Worm (Caenorhabditis elegans) whole organism, L2 larva: ENCODE results near the gene srx-120.
A peak's percentile ranks its signal among the peaks of the same experiment; 100 is the strongest.
"Not testable (repeated sequence)": the region's sequence is repeated elsewhere in the genome, so short reads cannot be mapped to it uniquely, and the experiment has no call there.

Source experiments
- F13H6.1 ChIP-seq: sonication (generic microtip); optimal IDR thresholded peaks from 2 replicates; lab custom pipeline; 2016; ENCODE audit warnings: missing genetic modification characterization, missing compliant biosample characterization
- R02D3.7 ChIP-seq: fragments of 150-350 bp; optimal IDR thresholded peaks from 2 replicates; lab custom pipeline; 2014; ENCODE audit warnings: missing biosample characterization, missing genetic modification characterization
- ZK546.5 ChIP-seq: sonication (generic microtip); optimal IDR thresholded peaks from 2 replicates; lab custom pipeline; 2017; ENCODE audit warnings: missing biosample characterization, missing genetic modification characterization
- alr-1 ChIP-seq: fragments of 150-350 bp; optimal IDR thresholded peaks from 2 replicates; lab custom pipeline; 2014; ENCODE audit warnings: missing biosample characterization, missing genetic modification characterization
- aly-2 ChIP-seq: fragments of 150-350 bp; optimal IDR thresholded peaks from 2 replicates; lab custom pipeline; 2014; ENCODE audit warnings: missing biosample characterization, missing genetic modification characterization
- blmp-1 ChIP-seq: sonication (generic microtip); optimal IDR thresholded peaks from 2 replicates; lab custom pipeline; 2017; ENCODE audit warnings: missing genetic modification characterization, mild to moderate bottlenecking, missing compliant biosample characterization, antibody characterized with exemption, moderate library complexity; ENCODE audit not compliant: insufficient read depth
- ceh-82 ChIP-seq: fragments of 150-350 bp; optimal IDR thresholded peaks from 2 replicates; lab custom pipeline; 2014; ENCODE audit warnings: missing biosample characterization, missing genetic modification characterization
- crh-2 ChIP-seq: sonication (generic microtip); optimal IDR thresholded peaks from 2 replicates; lab custom pipeline; 2017; ENCODE audit warnings: missing biosample characterization, missing genetic modification characterization
- dmd-4 ChIP-seq: sonication (generic microtip); optimal IDR thresholded peaks from 2 replicates; lab custom pipeline; 2017; ENCODE audit warnings: missing biosample characterization, missing genetic modification characterization
- elt-1 ChIP-seq: fragments of 150-350 bp; optimal IDR thresholded peaks from 2 replicates; lab custom pipeline; 2014; ENCODE audit warnings: missing biosample characterization, missing genetic modification characterization
- elt-3 ChIP-seq: sonication (generic microtip); optimal IDR thresholded peaks from 2 replicates; lab custom pipeline; 2017; ENCODE audit warnings: missing biosample characterization, missing genetic modification characterization
- fos-1 ChIP-seq: fragments of 150-350 bp; optimal IDR thresholded peaks from 2 replicates; lab custom pipeline; 2014; ENCODE audit warnings: missing biosample characterization, missing genetic modification characterization
- gmeb-1 ChIP-seq: fragments of 150-350 bp; optimal IDR thresholded peaks from 2 replicates; lab custom pipeline; 2014; ENCODE audit warnings: missing biosample characterization, missing genetic modification characterization
- lin-11 ChIP-seq: fragments of 150-350 bp; sonication (generic microtip); optimal IDR thresholded peaks from 2 replicates; lab custom pipeline; 2014; ENCODE audit warnings: missing biosample characterization, missing genetic modification characterization, inconsistent platforms, mixed read lengths
- lin-39 ChIP-seq: fragments of 150-350 bp; optimal IDR thresholded peaks from 2 replicates; lab custom pipeline; 2014; ENCODE audit warnings: missing biosample characterization, missing genetic modification reagents, missing genetic modification characterization
- lsy-2 ChIP-seq, 2 experiments: fragments of 150-350 bp in 1 of 2; sonication (generic microtip) in 1 of 2; optimal IDR thresholded peaks; 2 replicates each; lab custom pipeline; 2014 to 2017; ENCODE audit warnings: missing biosample characterization in 2 of 2, missing genetic modification characterization in 2 of 2
- nhr-10 ChIP-seq: sonication (generic microtip); optimal IDR thresholded peaks from 2 replicates; lab custom pipeline; 2017; ENCODE audit warnings: missing biosample characterization, missing genetic modification characterization
- nhr-11 ChIP-seq: fragments of 150-350 bp; optimal IDR thresholded peaks from 2 replicates; lab custom pipeline; 2014; ENCODE audit warnings: missing biosample characterization, missing genetic modification characterization
- nhr-12 ChIP-seq: fragments of 150-350 bp; optimal IDR thresholded peaks from 2 replicates; lab custom pipeline; 2014; ENCODE audit warnings: missing biosample characterization, missing genetic modification characterization
- nhr-129 ChIP-seq: fragments of 150-350 bp; optimal IDR thresholded peaks from 2 replicates; lab custom pipeline; 2014; ENCODE audit warnings: missing biosample characterization, missing genetic modification characterization
- nhr-21 ChIP-seq: fragments of 150-350 bp; optimal IDR thresholded peaks from 2 replicates; lab custom pipeline; 2014; ENCODE audit warnings: missing biosample characterization, missing genetic modification characterization
- nhr-23 ChIP-seq: fragments of 150-350 bp; optimal IDR thresholded peaks from 2 replicates; lab custom pipeline; 2014; ENCODE audit warnings: missing biosample characterization, missing genetic modification reagents, missing genetic modification characterization
- nhr-237 ChIP-seq: fragments of 150-350 bp; optimal IDR thresholded peaks from 2 replicates; lab custom pipeline; 2014; ENCODE audit warnings: missing biosample characterization, missing genetic modification characterization
- nhr-25 ChIP-seq: fragments of 150-350 bp; sonication (generic microtip); optimal IDR thresholded peaks from 3 replicates; lab custom pipeline; 2014; ENCODE audit warnings: missing biosample characterization, missing genetic modification characterization
- nhr-77 ChIP-seq: fragments of 150-350 bp; optimal IDR thresholded peaks from 2 replicates; lab custom pipeline; 2014; ENCODE audit warnings: missing biosample characterization, missing genetic modification characterization
- peb-1 ChIP-seq: fragments of 150-350 bp; optimal IDR thresholded peaks from 2 replicates; lab custom pipeline; 2014; ENCODE audit warnings: missing biosample characterization, missing genetic modification characterization
- sem-4 ChIP-seq: fragments of 150-350 bp; optimal IDR thresholded peaks from 2 replicates; lab custom pipeline; 2014; ENCODE audit warnings: missing biosample characterization, missing genetic modification reagents, missing genetic modification characterization
- sma-3 ChIP-seq: sonication (generic microtip); optimal IDR thresholded peaks from 2 replicates; lab custom pipeline; 2016; ENCODE audit warnings: missing genetic modification reagents, missing genetic modification characterization, missing compliant biosample characterization
- snpc-4 ChIP-seq: fragments of 150-350 bp; optimal IDR thresholded peaks from 2 replicates; lab custom pipeline; 2014; ENCODE audit warnings: missing biosample characterization, missing genetic modification characterization
- unc-39 ChIP-seq: fragments of 150-350 bp; optimal IDR thresholded peaks from 2 replicates; lab custom pipeline; 2014; ENCODE audit warnings: missing biosample characterization, missing genetic modification characterization
- unc-55 ChIP-seq: fragments of 150-350 bp; sonication (generic microtip); optimal IDR thresholded peaks from 3 replicates; lab custom pipeline; 2014; ENCODE audit warnings: missing biosample characterization, missing genetic modification reagents, missing genetic modification characterization
- unc-62 ChIP-seq: fragments of 150-350 bp; optimal IDR thresholded peaks from 2 replicates; lab custom pipeline; 2014; ENCODE audit warnings: missing biosample characterization, missing genetic modification reagents, missing genetic modification characterization
- ztf-11 ChIP-seq: sonication (generic microtip); optimal IDR thresholded peaks from 2 replicates; lab custom pipeline; 2017; ENCODE audit warnings: missing biosample characterization, missing genetic modification characterization
- ztf-4 ChIP-seq: fragments of 150-350 bp; optimal IDR thresholded peaks from 2 replicates; lab custom pipeline; 2014; ENCODE audit warnings: missing biosample characterization, missing genetic modification characterization

The srx-120 gene

DNA sequence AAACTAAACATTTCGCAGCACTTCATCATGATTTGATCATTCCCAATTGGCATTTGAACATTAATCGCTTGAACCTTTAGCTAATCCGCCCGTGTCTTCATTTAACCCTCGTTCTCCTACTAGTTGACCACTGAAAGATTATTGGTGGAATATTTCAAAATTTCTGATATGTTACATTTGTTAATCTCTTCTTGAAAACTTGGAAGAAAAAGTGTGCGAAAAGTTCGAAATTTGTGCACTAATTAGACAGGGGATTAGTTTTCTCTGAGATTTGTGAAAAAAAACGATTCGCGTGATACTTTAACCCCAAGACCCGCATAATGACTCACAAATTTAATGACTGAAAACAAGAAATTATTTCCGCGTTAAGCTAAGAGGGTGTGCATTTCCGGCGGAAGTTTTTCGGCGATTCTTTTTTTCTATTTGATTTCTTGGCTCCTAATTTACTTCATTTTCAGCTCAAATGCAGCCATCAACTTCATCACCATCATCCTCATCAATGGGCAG lies 4.3 kb downstream of the srx-120 start, which contains the start of gene nimk-1:
Gene nimk-1, plus strand, starts transcription at position 457 of the 507 bp plus-strand sequence.
- TF ChIP-seq nhr-129 (tag; lab: Kevin White, UChicago), result no peak
- no peak for TF ChIP-seq unc-62 (GFP tag; lab: Kevin White, UChicago)

DNA sequence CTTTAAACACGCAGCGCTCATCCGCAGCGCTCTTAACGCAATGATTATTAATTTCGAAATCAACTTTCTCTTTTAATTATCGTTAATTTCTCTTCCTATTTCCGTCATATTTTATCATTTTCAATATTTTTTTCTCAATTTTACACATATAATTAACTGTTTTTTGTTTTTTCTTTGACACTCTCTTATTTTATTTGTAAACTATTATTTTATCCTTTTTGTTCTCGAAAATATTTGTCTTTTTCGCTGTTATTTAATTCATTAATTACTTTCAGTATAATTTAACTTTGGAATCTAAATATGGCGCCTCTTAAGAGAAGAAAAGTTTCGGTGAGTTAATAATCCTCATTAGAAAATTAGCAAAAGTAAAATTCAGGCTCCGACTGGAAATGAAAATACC lies 5.1 kb downstream of the srx-120 start, which contains the start of gene F49C5.3:
Gene F49C5.3, plus strand, starts transcription at position 301 of the 400 bp plus-strand sequence.
- TF ChIP-seq elt-3, nhr-12, ztf-4 (tag; lab: Kevin White, UChicago): not testable (repeated sequence)
- TF ChIP-seq, all 48 proteins: peak for 0; not testable (repeated sequence) for 48

DNA sequence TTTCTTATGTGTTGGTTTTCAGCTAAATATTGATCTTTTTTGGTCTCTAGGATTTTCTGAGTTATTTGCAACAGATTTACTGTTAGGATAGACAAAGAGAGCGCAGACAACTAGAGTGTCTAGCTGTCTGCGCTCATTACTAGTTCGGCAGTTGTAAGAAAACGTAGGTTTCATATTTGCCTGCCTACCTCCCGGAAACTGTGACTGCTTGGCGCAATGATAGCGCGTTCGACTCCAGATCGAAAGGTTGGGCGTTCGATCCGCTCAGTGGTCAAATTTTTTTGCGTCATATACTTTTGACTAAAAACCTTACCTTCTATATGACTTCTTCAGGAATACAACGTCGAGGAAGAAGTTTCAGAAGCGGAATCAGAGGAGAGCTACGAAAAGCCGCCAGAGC lies 8.3 kb downstream of the srx-120 start:
- TF ChIP-seq nhr-237, result no peak
- TF ChIP-seq elt-1 (tag; lab: Kevin White, UChicago), result no peak
- TF ChIP-seq aly-2 (tag; lab: Kevin White, UChicago), result no peak
- TF ChIP-seq ceh-82 (tag; lab: Kevin White, UChicago), result no peak
- no peak for TF ChIP-seq sma-3 (GFP tag; lab: Kevin White, UChicago)
- TF ChIP-seq nhr-21 (tag; lab: Kevin White, UChicago), result no peak
- no peak for TF ChIP-seq unc-39
- no peak for TF ChIP-seq unc-62 (GFP tag; lab: Kevin White, UChicago)

DNA sequence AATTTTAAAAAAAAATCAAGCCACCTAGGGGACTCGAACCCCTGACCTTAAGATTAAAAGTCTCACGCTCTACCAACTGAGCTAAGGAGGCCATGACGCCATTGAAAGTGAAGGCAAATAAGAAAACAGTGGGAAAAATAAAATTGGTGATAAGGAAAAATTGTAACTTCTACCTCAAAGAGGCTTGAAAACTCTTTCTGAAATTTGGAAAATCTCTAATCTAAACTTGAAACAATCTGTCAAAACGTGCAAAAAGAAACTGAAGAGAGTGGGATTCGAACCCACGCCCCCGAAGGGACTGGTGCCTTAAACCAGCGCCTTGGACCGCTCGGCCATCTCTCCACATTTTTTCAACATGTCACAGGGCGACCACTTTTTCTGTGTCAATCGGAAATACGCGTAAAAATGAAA lies 10.6 kb downstream of the srx-120 start:
- TF ChIP-seq sma-3 (GFP tag; lab: Kevin White, UChicago), result peak; percentile 5
- TF ChIP-seq fos-1, result peak; percentile 39
- peak; percentile 7 for TF ChIP-seq nhr-21 (tag; lab: Kevin White, UChicago)

DNA sequence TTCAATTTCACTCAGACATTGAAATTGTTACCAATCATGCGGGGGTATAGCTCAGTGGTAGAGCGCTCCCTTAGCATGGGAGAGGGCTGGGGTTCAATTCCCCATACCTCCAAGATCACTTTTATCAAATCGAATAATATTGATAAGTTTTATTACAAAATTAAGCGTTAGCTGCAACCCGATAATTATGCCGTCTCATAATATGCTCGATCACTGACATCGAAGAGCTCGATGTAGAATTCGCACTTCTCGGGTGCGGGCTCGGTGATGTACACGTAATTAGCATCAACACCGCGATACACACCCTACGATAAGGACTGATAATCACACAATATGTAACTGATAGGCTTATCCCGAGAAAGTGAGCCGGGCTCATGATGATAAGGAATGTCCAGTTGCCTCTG lies 11.5 kb downstream of the srx-120 start:
- TF ChIP-seq fos-1, result peak; percentile 33
- no peak for TF ChIP-seq nhr-77 (tag; lab: Kevin White, UChicago)
- TF ChIP-seq unc-55 (GFP tag; lab: Kevin White, UChicago), result no peak
- TF ChIP-seq ztf-4 (tag; lab: Kevin White, UChicago), result no peak

DNA sequence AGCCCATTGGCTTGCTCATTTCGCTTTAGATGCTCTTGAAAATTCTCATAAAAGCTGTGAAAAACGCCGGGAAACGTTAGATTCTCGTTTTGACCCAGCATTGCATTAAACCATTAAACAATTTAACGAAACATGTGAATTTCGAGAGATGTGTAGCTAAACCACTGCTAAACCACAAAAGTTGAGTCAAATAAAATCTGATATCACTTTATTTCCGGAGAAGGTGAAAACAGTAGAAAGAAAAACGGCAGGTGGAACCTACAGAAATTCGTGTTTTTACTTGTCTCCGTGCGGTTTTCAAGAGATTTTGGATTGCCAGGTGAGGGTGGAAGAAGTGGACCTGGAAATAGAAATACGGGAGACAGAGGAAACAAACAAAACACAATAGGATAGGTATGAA lies 13.5 kb downstream of the srx-120 start, which contains the start of gene F49C5.9:
Gene F49C5.9, minus strand, starts transcription at position 101 of the 400 bp plus-strand sequence.
- TF ChIP-seq blmp-1 (no peak), nhr-10 (tag; lab: Kevin White, UChicago) (no peak), crh-2 (no peak), unc-55 (GFP tag; lab: Kevin White, UChicago) (no peak), alr-1 (tag; lab: Kevin White, UChicago) (no peak), dmd-4 (no peak), sma-3 (GFP tag; lab: Kevin White, UChicago) (no peak), ceh-82 (tag; lab: Kevin White, UChicago) (no peak), ZK546.5 (tag; lab: Kevin White, UChicago) (no peak), unc-62 (GFP tag; lab: Kevin White, UChicago) (no peak), nhr-21 (tag; lab: Kevin White, UChicago) (no peak), lsy-2 (tag; optimal IDR thresholded peaks at IDR 0.05; lab: Kevin White, UChicago) (no peak), lin-11 (tag; lab: Kevin White, UChicago) (no peak), peb-1 (tag; lab: Kevin White, UChicago) (no peak), ztf-11 (no peak), unc-39 (no peak), snpc-4 (no peak), sem-4 (tag; lab: Kevin White, UChicago) (no peak), lin-39 (tag; lab: Kevin White, UChicago) (no peak)

DNA sequence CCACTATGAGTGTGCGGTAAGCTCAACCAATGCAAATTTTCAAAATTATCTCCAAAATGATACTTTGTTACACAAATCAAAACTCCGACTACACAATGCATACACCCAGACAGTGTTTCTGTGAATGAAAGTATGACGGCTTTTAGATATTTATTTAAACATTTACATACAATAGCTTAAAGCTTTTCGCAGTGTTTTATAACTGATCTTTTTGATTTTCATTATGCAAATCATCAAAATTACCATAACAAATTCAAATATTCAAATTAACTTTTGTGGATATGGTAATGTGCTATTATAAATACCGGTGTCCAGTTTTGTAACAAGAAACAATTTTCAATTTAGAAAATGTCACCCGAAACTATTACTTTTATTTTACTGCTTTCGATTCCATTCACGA lies 15.4 kb downstream of the srx-120 start, which contains the start of the genes F49C5.5 and F49C5.10:
Gene F49C5.5, minus strand, starts transcription at position 101 of the 400 bp plus-strand sequence.
Gene F49C5.10, plus strand, starts transcription at position 344 of the 400 bp plus-strand sequence.
- TF ChIP-seq unc-39 (no peak), nhr-77 (tag; lab: Kevin White, UChicago) (no peak), blmp-1 (no peak), nhr-11 (no peak), R02D3.7 (tag; lab: Kevin White, UChicago) (no peak), elt-1 (tag; lab: Kevin White, UChicago) (no peak), lin-11 (tag; lab: Kevin White, UChicago) (no peak), elt-3 (tag; lab: Kevin White, UChicago) (no peak), fos-1 (no peak), ztf-11 (no peak), F13H6.1 (tag; lab: Kevin White, UChicago) (no peak), nhr-23 (tag; lab: Kevin White, UChicago) (no peak), gmeb-1 (tag; lab: Kevin White, UChicago) (no peak), nhr-25 (tag; lab: Kevin White, UChicago) (no peak), aly-2 (tag; lab: Kevin White, UChicago) (no peak)
